Worm (Caenorhabditis elegans) whole organism, early embryonic: ENCODE results near the gene B0416.3.

ENCODE experiments used
- aly-1 ChIP-seq: sonication (generic microtip); optimal IDR thresholded peaks from 2 replicates; lab custom pipeline; 2016; ENCODE audit warnings: missing genetic modification characterization, missing compliant biosample characterization
- ama-1 ChIP-seq: fragments of 150-350 bp; optimal IDR thresholded peaks from 2 replicates; lab custom pipeline; 2014
- ceh-36 ChIP-seq: sonication (generic microtip); optimal IDR thresholded peaks from 2 replicates; lab custom pipeline; 2016; ENCODE audit warnings: missing genetic modification characterization, inconsistent platforms, missing compliant biosample characterization

- TF ChIP-seq ama-1 = no peak
- TF ChIP-seq aly-1 (tag; lab: Kevin White, UChicago) = no peak
- no peak for TF ChIP-seq ceh-36 (tag; lab: Kevin White, UChicago)
These were observed 7.4 kb downstream of the B0416.3 start, which contains the start of gene B0416.2 for ce11 chrX:9298846-9299245.
